Fruit fly (Drosophila melanogaster): ENCODE data around the gene CG42831.

CG42831 gene

dm6 chr3L:10772527-10773184 lies 42.0 kb upstream of the CG42831 start (continued):
- no peak for TF ChIP-seq gro (GFP tag; optimal IDR thresholded peaks at IDR 0.05)
- TF ChIP-seq CG32772 (GFP tag; IDR thresholded peaks at IDR 0.05) = peak; percentile 48; the same call in 1 of the 2 replicates
- no peak for TF ChIP-seq psq (GFP tag; optimal IDR thresholded peaks at IDR 0.05)
- TF ChIP-seq Lim3 (GFP tag; IDR thresholded peaks at IDR 0.05) = no peak
- peak; percentile 53; the same call in 1 of the 3 replicates for TF ChIP-seq tgo (GFP tag; IDR thresholded peaks at IDR 0.05)
- no peak for TF ChIP-seq hth (optimal IDR thresholded peaks at IDR 0.05)
- TF ChIP-seq fd96Cb (tag; optimal IDR thresholded peaks at IDR 0.05) = peak; percentile 72
- TF ChIP-seq CG2875 (GFP tag; optimal IDR thresholded peaks at IDR 0.05) = peak; percentile 59
- TF ChIP-seq Hmx (GFP tag; optimal IDR thresholded peaks at IDR 0.05) = no peak
- TF ChIP-seq pum (GFP tag; optimal IDR thresholded peaks at IDR 0.05) = no peak
- 0 out of 2 replicates have a peak, but pooled peaks have one; percentile 10 for TF ChIP-seq CG1024 (GFP tag; IDR thresholded peaks at IDR 0.05)
- no peak for TF ChIP-seq CG9932 (GFP tag; IDR thresholded peaks at IDR 0.05)
- no peak for TF ChIP-seq CG31365 (tag; optimal IDR thresholded peaks at IDR 0.05)
- TF ChIP-seq bab2 (GFP tag; optimal IDR thresholded peaks at IDR 0.05) = peak; percentile 8
- TF ChIP-seq lmd (GFP tag; IDR thresholded peaks at IDR 0.05) = peak; percentile 42
- peak; percentile 10 for TF ChIP-seq CG30431 (GFP tag; optimal IDR thresholded peaks at IDR 0.05)
- TF ChIP-seq en (GFP tag; optimal IDR thresholded peaks at IDR 0.05) = no peak
- TF ChIP-seq YL-1 (GFP tag; optimal IDR thresholded peaks at IDR 0.05) = no peak
- TF ChIP-seq CTCF (GFP tag; optimal IDR thresholded peaks at IDR 0.05) = no peak
- TF ChIP-seq pros (GFP tag; optimal IDR thresholded peaks at IDR 0.05) = no peak
- no peak for TF ChIP-seq CG8478 (optimal IDR thresholded peaks at IDR 0.05)
- no peak for TF ChIP-seq CG2129 (GFP tag; IDR thresholded peaks at IDR 0.05; ENCODE audit: partially characterized antibody)
- TF ChIP-seq usp (GFP tag; optimal IDR thresholded peaks at IDR 0.05) = no peak
- peak; percentile 27; the same call in 1 of the 2 replicates for TF ChIP-seq danr (GFP tag; IDR thresholded peaks at IDR 0.05)
- no peak for TF ChIP-seq Doc3 (GFP tag; IDR thresholded peaks at IDR 0.05; ENCODE audit: partially characterized antibody)
- peak; percentile 88 for TF ChIP-seq CG9727 (GFP tag; optimal IDR thresholded peaks at IDR 0.05)
- peak; percentile 83 for TF ChIP-seq zf30C (GFP tag; optimal IDR thresholded peaks at IDR 0.05)
- no peak for TF ChIP-seq jumu (GFP tag; optimal IDR thresholded peaks at IDR 0.05)
- no peak for TF ChIP-seq hbn (GFP tag; IDR thresholded peaks at IDR 0.05; ENCODE audit: partially characterized antibody)
- peak; percentile 84 for TF ChIP-seq trem (tag; optimal IDR thresholded peaks at IDR 0.05)
- TF ChIP-seq ase (GFP tag; IDR thresholded peaks at IDR 0.05) = peak; percentile 35; the same call in 1 of the 3 replicates
- TF ChIP-seq CG11093 (GFP tag; IDR thresholded peaks at IDR 0.05) = peak; percentile 52; the same call in 1 of the 3 replicates
- TF ChIP-seq CG11398 (GFP tag; optimal IDR thresholded peaks at IDR 0.05) = no peak
- TF ChIP-seq wor (GFP tag; IDR thresholded peaks at IDR 0.05) = peak; percentile 48
- peak; percentile 33 for TF ChIP-seq CG12155 (GFP tag; optimal IDR thresholded peaks at IDR 0.05)
- TF ChIP-seq H15 (GFP tag; IDR thresholded peaks at IDR 0.05) = no peak
- peak; percentile 63; the same call in 2 of the 3 replicates for TF ChIP-seq croc (GFP tag; conservative IDR thresholded peaks at IDR 0.05)
- TF ChIP-seq Hr39 (optimal IDR thresholded peaks at IDR 0.05) = no peak
- TF ChIP-seq CG34224 (GFP tag; IDR thresholded peaks at IDR 0.05; ENCODE audit: partially characterized antibody) = no peak
- no peak for TF ChIP-seq CkIIα-i1 (GFP tag; IDR thresholded peaks at IDR 0.05)
- peak; percentile 11 for TF ChIP-seq CG2120 (GFP tag; optimal IDR thresholded peaks at IDR 0.05)
- TF ChIP-seq bcd (GFP tag; optimal IDR thresholded peaks at IDR 0.05) = peak; percentile 56
- peak; percentile 18 for TF ChIP-seq Max (GFP tag; optimal IDR thresholded peaks at IDR 0.05)
- TF ChIP-seq CG6683 (GFP tag; optimal IDR thresholded peaks at IDR 0.05) = peak; percentile 42
- TF ChIP-seq az2 (GFP tag; optimal IDR thresholded peaks at IDR 0.05) = peak; percentile 50
- peak; percentile 30 for TF ChIP-seq CG10462 (GFP tag; optimal IDR thresholded peaks at IDR 0.05)
- TF ChIP-seq tna (GFP tag; IDR thresholded peaks at IDR 0.05; ENCODE audit: partially characterized antibody) = no peak
- TF ChIP-seq CG4707 (GFP tag; optimal IDR thresholded peaks at IDR 0.05) = no peak
- TF ChIP-seq CG13775 (GFP tag; optimal IDR thresholded peaks at IDR 0.05) = peak; percentile 74
- TF ChIP-seq nerfin-1 (tag; optimal IDR thresholded peaks at IDR 0.05) = peak; percentile 72
- TF ChIP-seq CG3163 (GFP tag; optimal IDR thresholded peaks at IDR 0.05) = no peak
- no peak for TF ChIP-seq CG13296 (GFP tag; optimal IDR thresholded peaks at IDR 0.05)

All from whole organism, embryonic.